Worm (Caenorhabditis elegans): ENCODE results near the gene F27E5.8.

DNA sequence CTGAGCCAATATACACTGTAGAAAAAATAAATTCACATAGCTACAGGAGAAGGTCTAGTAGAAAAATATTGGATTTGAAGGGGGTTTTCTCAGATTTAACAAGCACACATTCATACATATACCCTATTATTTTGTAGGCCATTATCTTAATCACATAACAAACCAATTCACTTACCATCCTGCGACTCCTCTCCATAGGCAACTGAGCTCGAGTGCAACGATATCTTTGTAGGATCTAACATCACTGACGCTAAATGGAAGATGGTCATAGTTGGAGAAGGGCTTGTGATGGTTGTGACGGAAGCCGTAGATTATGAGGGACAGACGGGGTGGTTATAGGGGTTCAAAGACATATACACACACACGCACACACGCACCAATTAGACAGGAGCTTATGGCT lies 36.8 kb upstream of the F27E5.8 start:
- TF ChIP-seq him-1 (tag; optimal IDR thresholded peaks at IDR 0.05) (no peak), dao-5 (tag; optimal IDR thresholded peaks at IDR 0.05) (no peak), W03F9.2 (tag; optimal IDR thresholded peaks at IDR 0.05) (no peak)
